Fruit fly (Drosophila melanogaster) whole organism, embryonic: Measurements from ENCODE around the gene CG17097.

Experiments
- ATbp ChIP-seq: fragments of 200-800 bp; sonication (Bioruptor generic); optimal IDR thresholded peaks from 2 replicates; lab custom pipeline; 2017; ENCODE audit warnings: missing biosample characterization, mild to moderate bottlenecking, missing genetic modification characterization, missing genetic modification reagents
- CG11504 ChIP-seq: fragments of 200-800 bp; sonication (Bioruptor generic); optimal IDR thresholded peaks from 3 replicates; lab custom pipeline; 2019; ENCODE audit warnings: missing biosample characterization, mild to moderate bottlenecking, missing genetic modification characterization, moderate library complexity
- CG12391 ChIP-seq: fragments of 200-800 bp; sonication (Bioruptor generic); optimal IDR thresholded peaks from 3 replicates; lab custom pipeline; 2018; ENCODE audit warnings: missing biosample characterization, mild to moderate bottlenecking, missing genetic modification characterization, moderate library complexity
- CG12744 ChIP-seq: fragments of 200-800 bp; sonication (Bioruptor generic); optimal IDR thresholded peaks from 2 replicates; lab custom pipeline; 2016; ENCODE audit warnings: missing biosample characterization, missing genetic modification characterization
- CG13296 ChIP-seq: fragments of 200-800 bp; sonication (Bioruptor generic); optimal IDR thresholded peaks from 3 replicates; lab custom pipeline; 2018; ENCODE audit warnings: missing biosample characterization, mild to moderate bottlenecking, missing genetic modification characterization
- CG13424 ChIP-seq: fragments of 200-800 bp; sonication (Bioruptor generic); optimal IDR thresholded peaks from 2 replicates; lab custom pipeline; 2019; ENCODE audit warnings: missing biosample characterization, mild to moderate bottlenecking, missing genetic modification characterization, moderate library complexity
- CG14050 ChIP-seq: fragments of 200-800 bp; sonication (Bioruptor generic); IDR thresholded peaks from 3 replicates; pipeline ENCODE4 v1.3.6; 2022; ENCODE audit warnings: missing biosample characterization, missing genetic modification characterization
- CG17359 ChIP-seq: fragments of 200-800 bp; sonication (Bioruptor generic); optimal IDR thresholded peaks from 3 replicates; lab custom pipeline; 2018; ENCODE audit warnings: missing biosample characterization, mild to moderate bottlenecking, missing genetic modification characterization, moderate library complexity
- CG17385 ChIP-seq: fragments of 200-800 bp; sonication (Bioruptor generic); optimal IDR thresholded peaks from 3 replicates; lab custom pipeline; 2018; ENCODE audit warnings: missing biosample characterization, mild to moderate bottlenecking, missing genetic modification characterization
- CG18262 ChIP-seq: fragments of 200-800 bp; optimal IDR thresholded peaks from 3 replicates; lab custom pipeline; 2019; ENCODE audit warnings: missing biosample characterization, mild to moderate bottlenecking, missing genetic modification characterization, moderate library complexity
- CG18599 ChIP-seq: fragments of 200-800 bp; sonication (Bioruptor generic); optimal IDR thresholded peaks from 3 replicates; lab custom pipeline; 2017; ENCODE audit warnings: missing biosample characterization, missing genetic modification characterization, mild to moderate bottlenecking, moderate library complexity, missing genetic modification reagents
- CG2678 ChIP-seq: fragments of 200-800 bp; sonication (Bioruptor generic); optimal IDR thresholded peaks from 3 replicates; lab custom pipeline; 2019; ENCODE audit warnings: missing biosample characterization, mild to moderate bottlenecking, missing genetic modification characterization, moderate library complexity
- CG30403 ChIP-seq: fragments of 200-800 bp; sonication (Bioruptor generic); optimal IDR thresholded peaks from 3 replicates; lab custom pipeline; 2016; ENCODE audit warnings: missing biosample characterization, missing genetic modification characterization
- CG3847 ChIP-seq: fragments of 200-800 bp; sonication (Bioruptor generic); IDR thresholded peaks from 2 replicates; pipeline ENCODE4 v1.3.6; 2022; ENCODE audit warnings: missing biosample characterization, missing genetic modification characterization
- CG7556 ChIP-seq: fragments of 200-800 bp; sonication (Bioruptor generic); optimal IDR thresholded peaks from 2 replicates; lab custom pipeline; 2017; ENCODE audit warnings: missing biosample characterization, mild to moderate bottlenecking, missing genetic modification characterization
- CG9817 ChIP-seq: fragments of 200-800 bp; sonication (Bioruptor generic); optimal IDR thresholded peaks from 2 replicates; lab custom pipeline; 2018; ENCODE audit warnings: missing biosample characterization, mild to moderate bottlenecking, missing genetic modification characterization, moderate library complexity
- CoRest ChIP-seq: fragments of 200-800 bp; sonication (Bioruptor generic); optimal IDR thresholded peaks from 3 replicates; lab custom pipeline; 2018; ENCODE audit warnings: missing biosample characterization, mild to moderate bottlenecking, missing genetic modification characterization, moderate library complexity
- Drgx ChIP-seq: fragments of 200-800 bp; sonication (Bioruptor generic); IDR thresholded peaks from 2 replicates; pipeline ENCODE4 v1.3.6; 2022; ENCODE audit warnings: missing biosample characterization, missing genetic modification characterization
- Fer1 ChIP-seq: fragments of 200-800 bp; sonication (Bioruptor generic); optimal IDR thresholded peaks from 2 replicates; lab custom pipeline; 2017; ENCODE audit warnings: missing biosample characterization, mild to moderate bottlenecking, missing genetic modification characterization
- Fer3 ChIP-seq: fragments of 200-800 bp; sonication (Bioruptor generic); optimal IDR thresholded peaks from 2 replicates; lab custom pipeline; 2018; ENCODE audit warnings: missing biosample characterization, mild to moderate bottlenecking, missing genetic modification characterization, moderate library complexity
- H2.0 ChIP-seq: fragments of 200-800 bp; sonication (Bioruptor generic); IDR thresholded peaks from 2 replicates; pipeline ENCODE4 v1.3.6; 2022; ENCODE audit warnings: missing biosample characterization, missing genetic modification characterization
- Hsf ChIP-seq: fragments of 200-800 bp; sonication (Bioruptor generic); optimal IDR thresholded peaks from 3 replicates; lab custom pipeline; 2016; ENCODE audit warnings: missing biosample characterization, missing genetic modification characterization
- Jarid2 ChIP-seq: fragments of 200-800 bp; sonication (Bioruptor generic); optimal IDR thresholded peaks from 3 replicates; lab custom pipeline; 2017; ENCODE audit warnings: mild to moderate bottlenecking, missing biosample characterization, missing genetic modification reagents, missing genetic modification characterization
- Lpt ChIP-seq: fragments of >200 bp; optimal IDR thresholded peaks from 2 replicates; lab custom pipeline; 2018; ENCODE audit warnings: missing biosample characterization, missing genetic modification characterization
- Meics ChIP-seq: fragments of 200-800 bp; sonication (Bioruptor generic); optimal IDR thresholded peaks from 2 replicates; lab custom pipeline; 2017; ENCODE audit warnings: missing biosample characterization, mild to moderate bottlenecking, missing genetic modification characterization
- NFAT ChIP-seq: fragments of 200-800 bp; sonication (Bioruptor generic); IDR thresholded peaks from 2 replicates; pipeline ENCODE4 v1.3.6; 2022; ENCODE audit warnings: missing biosample characterization, missing genetic modification characterization
- Nf-YB ChIP-seq: fragments of 200-800 bp; sonication (Bioruptor generic); optimal IDR thresholded peaks from 3 replicates; lab custom pipeline; 2019; ENCODE audit warnings: missing biosample characterization, mild to moderate bottlenecking, missing genetic modification characterization, moderate library complexity
- Rfx ChIP-seq: fragments of 200-800 bp; sonication (Bioruptor generic); IDR thresholded peaks from 2 replicates; pipeline ENCODE4 v1.3.6; 2022; ENCODE audit warnings: missing biosample characterization, missing genetic modification characterization
- Taf1 ChIP-seq: fragments of 200-800 bp; sonication (Bioruptor generic); IDR thresholded peaks from 2 replicates; pipeline ENCODE4 v1.3.6; 2022; ENCODE audit warnings: missing biosample characterization, missing genetic modification characterization
- Tbp ChIP-seq: fragments of >200 bp; optimal IDR thresholded peaks from 2 replicates; lab custom pipeline; 2018; ENCODE audit warnings: missing biosample characterization, missing genetic modification characterization
- Xbp1 ChIP-seq: fragments of 200-800 bp; sonication (Bioruptor generic); optimal IDR thresholded peaks from 3 replicates; lab custom pipeline; 2016; ENCODE audit warnings: missing biosample characterization, mild to moderate bottlenecking, missing genetic modification characterization
- ap ChIP-seq: fragments of 200-800 bp; sonication (Bioruptor generic); IDR thresholded peaks from 2 replicates; pipeline ENCODE4 v1.3.6; 2022; ENCODE audit warnings: missing biosample characterization, missing genetic modification characterization
- bcd ChIP-seq: fragments of 200-800 bp; sonication (Bioruptor generic); optimal IDR thresholded peaks from 2 replicates; lab custom pipeline; 2017; ENCODE audit warnings: missing biosample characterization, mild to moderate bottlenecking, missing genetic modification characterization
- caup ChIP-seq: fragments of 200-800 bp; sonication (Bioruptor generic); optimal IDR thresholded peaks from 3 replicates; lab custom pipeline; 2017; ENCODE audit warnings: missing biosample characterization, mild to moderate bottlenecking, missing genetic modification characterization, moderate library complexity; ENCODE audit not compliant: severe bottlenecking
- ci ChIP-seq: fragments of 200-800 bp; sonication (Bioruptor generic); IDR thresholded peaks from 3 replicates; pipeline ENCODE4 v1.3.6; 2022; ENCODE audit warnings: missing biosample characterization, missing genetic modification characterization
- dmrt99B ChIP-seq: fragments of 200-800 bp; sonication (Bioruptor generic); optimal IDR thresholded peaks from 2 replicates; lab custom pipeline; 2018; ENCODE audit warnings: missing biosample characterization, mild to moderate bottlenecking, missing genetic modification characterization, moderate library complexity
- esg ChIP-seq: fragments of 200-800 bp; sonication (Bioruptor generic); conservative IDR thresholded peaks from 2 replicates; pipeline ENCODE4 v1.3.6; 2022; ENCODE audit warnings: missing biosample characterization, missing genetic modification characterization
- gem ChIP-seq: fragments of 200-800 bp; sonication (Bioruptor generic); optimal IDR thresholded peaks from 2 replicates; lab custom pipeline; 2019; ENCODE audit warnings: missing biosample characterization, mild to moderate bottlenecking, missing genetic modification characterization, moderate library complexity
- ham ChIP-seq: fragments of 200-800 bp; sonication (Bioruptor generic); IDR thresholded peaks from 2 replicates; pipeline ENCODE4 v1.3.6; 2022; ENCODE audit warnings: missing biosample characterization, missing genetic modification characterization
- lab ChIP-seq: fragments of 200-800 bp; sonication (Bioruptor generic); optimal IDR thresholded peaks from 3 replicates; lab custom pipeline; 2017; ENCODE audit warnings: missing biosample characterization, missing genetic modification characterization, mild to moderate bottlenecking, moderate library complexity, missing genetic modification reagents
- lilli ChIP-seq: fragments of 200-800 bp; sonication (Bioruptor generic); optimal IDR thresholded peaks from 3 replicates; lab custom pipeline; 2016; ENCODE audit warnings: missing biosample characterization, missing genetic modification characterization
- maf-S ChIP-seq: fragments of 200-800 bp; sonication (Bioruptor generic); optimal IDR thresholded peaks from 2 replicates; lab custom pipeline; 2016; ENCODE audit warnings: missing biosample characterization, missing genetic modification characterization
- mam ChIP-seq: fragments of 200-800 bp; sonication (Bioruptor generic); optimal IDR thresholded peaks from 3 replicates; lab custom pipeline; 2016; ENCODE audit warnings: missing biosample characterization, missing genetic modification characterization
- odd ChIP-seq: fragments of 200-800 bp; sonication (Bioruptor generic); optimal IDR thresholded peaks from 2 replicates; lab custom pipeline; 2017; ENCODE audit warnings: missing biosample characterization, mild to moderate bottlenecking, missing genetic modification characterization
- row ChIP-seq: fragments of 200-800 bp; sonication (Bioruptor generic); IDR thresholded peaks from 3 replicates; pipeline ENCODE4 v1.3.6; 2022; ENCODE audit warnings: missing biosample characterization, missing genetic modification characterization
- slbo ChIP-seq: fragments of 200-800 bp; sonication (Bioruptor generic); IDR thresholded peaks from 2 replicates; pipeline ENCODE4 v1.3.6; 2022; ENCODE audit warnings: missing biosample characterization, missing genetic modification characterization
- tx ChIP-seq: fragments of 200-800 bp; sonication (Bioruptor generic); optimal IDR thresholded peaks from 2 replicates; lab custom pipeline; 2016; ENCODE audit warnings: missing biosample characterization, missing genetic modification characterization
- unpg ChIP-seq: fragments of 200-800 bp; sonication (Bioruptor generic); optimal IDR thresholded peaks from 3 replicates; lab custom pipeline; 2018; ENCODE audit warnings: missing biosample characterization, mild to moderate bottlenecking, missing genetic modification characterization, moderate library complexity

Gene CG17097

DNA sequence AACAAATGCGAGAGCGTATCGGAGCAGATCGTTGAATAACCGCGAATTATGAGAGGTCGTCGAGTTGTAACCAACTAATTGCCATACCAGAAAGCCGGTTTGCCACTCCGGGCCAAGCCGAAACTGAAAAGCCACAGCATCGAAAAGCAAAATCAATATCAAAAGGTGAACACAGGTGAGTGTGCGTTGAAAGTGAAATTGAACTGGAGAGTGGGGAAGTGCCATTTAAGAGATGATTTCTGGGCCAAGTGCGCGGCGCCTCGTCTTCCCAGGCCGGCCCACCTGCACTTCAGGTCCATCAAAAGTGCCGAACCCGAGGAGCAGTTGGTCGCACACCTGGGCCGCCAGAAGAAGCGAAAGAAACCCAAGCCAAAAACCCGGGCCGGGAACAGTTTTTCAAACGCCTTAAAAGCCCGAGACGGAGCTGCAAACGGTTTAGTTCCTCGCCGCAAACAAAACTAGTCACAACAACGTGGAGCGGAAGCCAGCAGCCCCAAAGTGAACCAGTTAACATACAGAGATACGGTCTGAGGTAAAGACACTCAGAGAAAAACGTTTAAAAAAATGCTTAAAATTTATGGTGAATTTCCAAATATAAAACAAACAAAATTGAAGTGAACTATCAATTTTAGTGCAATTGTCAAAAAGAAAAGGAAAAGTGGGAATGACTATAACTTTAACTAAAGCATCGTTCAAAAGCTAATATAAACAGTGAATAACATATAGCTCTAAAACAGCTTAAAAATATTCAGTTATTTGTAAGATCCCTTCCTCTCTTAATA, 30.9 kb downstream of the CG17097 start, which contains the start of gene CG17104:
TSS of gene CG17104 (plus strand) at position 266 of the 782 bp plus-strand sequence.
- TF ChIP-seq gem (tag; lab: Kevin White, UChicago) (peak; percentile 66), NFAT (GFP tag; lab: Robert Waterston, UW) (peak; percentile 15; the same call in 1 of the 2 replicates), CG13296 (GFP tag; lab: Kevin White, UChicago) (peak; percentile 14), unpg (GFP tag; lab: Kevin White, UChicago) (peak; percentile 48), CG18599 (peak; percentile 28), CG3847 (GFP tag; lab: Robert Waterston, UW) (0 out of 2 replicates have a peak, but pooled peaks have one; percentile 21), CG17385 (GFP tag; lab: Kevin White, UChicago) (peak; percentile 34), lab (GFP tag; lab: Kevin White, UChicago) (peak; percentile 32), CG2678 (peak; percentile 56), CG12744 (GFP tag; lab: Kevin White, UChicago) (no peak), Meics (GFP tag; lab: Kevin White, UChicago) (peak; percentile 36), CG18262 (tag; lab: Kevin White, UChicago) (no peak), Xbp1 (GFP tag; lab: Kevin White, UChicago) (peak; percentile 17), Lpt (GFP tag; lab: Kevin White, UChicago) (no peak), esg (GFP tag; lab: Robert Waterston, UW) (0 out of 2 replicates have a peak, but pooled peaks have one; percentile 18), Drgx (GFP tag; lab: Robert Waterston, UW) (peak; percentile 66; the same call in 1 of the 2 replicates), odd (GFP tag; lab: Kevin White, UChicago) (peak; percentile 7), ap (no peak), Taf1 (GFP tag; lab: Robert Waterston, UW) (peak; percentile 33; the same call in 1 of the 2 replicates), CG13424 (tag; lab: Kevin White, UChicago) (peak; percentile 51), slbo (GFP tag; lab: Robert Waterston, UW) (no peak; the same call in 1 of the 2 replicates), ham (GFP tag; lab: Robert Waterston, UW) (no peak), dmrt99B (tag; lab: Kevin White, UChicago) (peak; percentile 61), tx (GFP tag; lab: Kevin White, UChicago) (peak; percentile 29), Nf-YB (GFP tag; lab: Kevin White, UChicago) (no peak), caup (GFP tag; lab: Kevin White, UChicago) (no peak), CoRest (tag; lab: Kevin White, UChicago) (peak; percentile 44), Fer1 (GFP tag; lab: Kevin White, UChicago) (peak; percentile 40), Tbp (GFP tag; lab: Kevin White, UChicago) (no peak), CG14050 (GFP tag; lab: Robert Waterston, UW) (peak; percentile 31; the same call in 1 of the 3 replicates), Rfx (GFP tag; lab: Robert Waterston, UW) (peak; percentile 45; the same call in 1 of the 2 replicates), lilli (GFP tag; lab: Kevin White, UChicago) (peak; percentile 16), ATbp (GFP tag; lab: Kevin White, UChicago) (peak; percentile 26), Hsf (GFP tag; lab: Kevin White, UChicago) (peak; percentile 5), CG12391 (tag; lab: Kevin White, UChicago) (peak; percentile 28), CG9817 (tag; lab: Kevin White, UChicago) (peak; percentile 5), CG11504 (tag; lab: Kevin White, UChicago) (peak; percentile 59), Jarid2 (GFP tag; lab: Kevin White, UChicago) (peak; percentile 7), row (GFP tag; lab: Robert Waterston, UW) (peak; percentile 49), CG30403 (peak; percentile 51), ci (0 out of 3 replicates have a peak, but pooled peaks have one; percentile 14), bcd (peak; percentile 4), maf-S (no peak), CG7556 (GFP tag; lab: Kevin White, UChicago) (peak; percentile 32), Fer3 (tag; lab: Kevin White, UChicago) (peak; percentile 16), mam (peak; percentile 4), CG17359 (tag; lab: Kevin White, UChicago) (peak; percentile 1), H2.0 (0 out of 2 replicates have a peak, but pooled peaks have one; percentile 14)
